Fruit fly (Drosophila melanogaster): ENCODE measurements around the gene Raf.

The Raf gene

DNA sequence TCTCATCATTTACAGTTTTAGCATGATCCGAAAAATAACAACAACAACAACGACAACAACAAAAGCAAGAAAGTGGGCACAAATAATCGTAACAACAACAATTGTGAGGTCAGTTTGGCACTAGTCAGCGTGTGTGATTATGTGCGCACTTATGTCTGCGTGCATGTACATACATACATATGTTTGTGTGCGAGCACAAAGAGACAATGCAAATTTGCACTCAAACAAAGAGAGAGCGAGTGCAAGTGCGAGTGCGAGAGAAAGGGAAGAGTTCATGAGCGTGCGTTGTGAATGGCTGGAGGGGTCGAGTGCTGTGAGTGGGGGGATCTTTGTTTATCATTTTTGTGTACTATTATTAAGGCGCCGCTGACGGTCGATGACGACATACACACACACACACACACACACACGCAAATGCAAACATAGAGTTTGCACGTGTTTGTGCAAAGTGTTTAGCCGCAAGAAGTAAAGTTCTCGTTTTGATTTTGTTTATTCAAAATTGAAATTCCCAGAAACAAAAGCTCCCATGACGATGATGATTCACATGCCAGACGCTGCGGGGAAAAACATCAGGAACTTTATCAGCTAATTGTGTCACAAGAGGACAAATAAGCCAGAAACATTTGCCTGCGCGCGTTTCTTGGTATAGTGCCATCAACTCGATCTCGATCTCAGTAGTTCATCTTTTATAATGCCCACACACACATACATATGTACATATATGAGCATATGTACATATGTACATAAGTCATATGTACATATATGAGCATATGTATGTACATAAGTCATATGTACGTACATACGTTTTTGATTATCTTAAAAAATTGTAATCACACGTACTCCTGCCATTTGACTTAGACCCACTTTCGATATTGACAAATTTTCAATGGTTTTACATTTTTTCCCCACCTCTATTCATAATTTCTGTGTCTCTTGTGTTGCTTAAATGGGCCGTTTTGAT lies 512 bp upstream of the Raf start:
- peak; percentile 47 for TF ChIP-seq CG14711 (tag; optimal IDR thresholded peaks at IDR 0.05)
- TF ChIP-seq CG7101 (tag; optimal IDR thresholded peaks at IDR 0.05), result peak; percentile 42
- TF ChIP-seq CG1620 (GFP tag; optimal IDR thresholded peaks at IDR 0.05), result no peak
- TF ChIP-seq tj (GFP tag; optimal IDR thresholded peaks at IDR 0.05), result peak; percentile 44
- no peak for TF ChIP-seq kay (GFP tag; ENCODE audit: borderline replicate concordance)
- TF ChIP-seq bab1 (GFP tag; optimal IDR thresholded peaks at IDR 0.05), result peak; percentile 50
- peak; percentile 20 for TF ChIP-seq cic (GFP tag; optimal IDR thresholded peaks at IDR 0.05)
- TF ChIP-seq pad (GFP tag; optimal IDR thresholded peaks at IDR 0.05), result peak; percentile 61
- peak; percentile 39 for TF ChIP-seq Mnt (GFP tag; optimal IDR thresholded peaks at IDR 0.05)

DNA sequence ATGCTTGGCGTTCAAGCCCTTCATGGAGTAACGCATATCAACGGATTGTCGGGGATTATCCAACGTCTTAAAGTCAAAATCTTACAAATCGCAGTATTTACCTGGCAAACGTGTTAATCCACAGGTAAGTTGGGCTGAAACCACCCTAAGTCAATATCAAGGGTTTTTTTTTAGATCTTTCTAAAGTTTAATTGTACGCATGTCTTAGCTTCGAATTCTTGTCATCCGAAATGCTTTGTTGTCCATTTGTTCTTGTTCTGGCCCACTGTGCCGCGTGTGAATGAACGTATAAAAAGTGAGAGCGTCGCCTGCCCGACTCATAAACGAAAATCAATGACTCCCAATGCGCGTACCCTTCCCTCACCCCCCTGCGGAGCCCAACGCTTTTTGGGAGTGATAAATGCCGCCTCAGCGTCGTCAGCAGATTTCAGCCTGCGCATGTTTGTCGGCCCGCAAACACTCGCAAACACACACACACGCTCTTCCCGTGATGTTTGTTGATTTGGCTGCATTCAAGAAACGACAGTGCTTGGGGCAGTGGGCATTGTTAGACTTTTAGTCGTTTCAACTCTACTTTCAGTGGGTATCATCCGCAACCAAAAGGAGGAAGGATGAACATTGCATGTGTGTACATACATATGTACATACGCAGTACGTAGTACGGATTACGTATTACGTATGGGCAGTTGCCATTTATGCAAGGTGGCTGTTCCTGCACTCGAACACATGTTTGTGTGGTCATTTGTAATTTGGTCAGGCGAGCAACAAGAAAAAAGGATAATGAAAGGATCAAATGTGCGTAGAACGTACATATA lies 1.2 kb downstream of the Raf start:
- TF ChIP-seq CG14711 (tag; optimal IDR thresholded peaks at IDR 0.05) (peak; percentile 76), bab1 (GFP tag; optimal IDR thresholded peaks at IDR 0.05) (peak; percentile 88), CG7045 (GFP tag; optimal IDR thresholded peaks at IDR 0.05) (peak; percentile 71), Clk (GFP tag; optimal IDR thresholded peaks at IDR 0.05) (peak; percentile 67), CG5204 (GFP tag; optimal IDR thresholded peaks at IDR 0.05) (peak; percentile 82), Hr96 (GFP tag; optimal IDR thresholded peaks at IDR 0.05) (peak; percentile 95), CG1620 (GFP tag; optimal IDR thresholded peaks at IDR 0.05) (peak; percentile 83), Crg-1 (GFP tag; optimal IDR thresholded peaks at IDR 0.05) (peak; percentile 69), toe (GFP tag; optimal IDR thresholded peaks at IDR 0.05) (peak; percentile 69), Mnt (GFP tag; optimal IDR thresholded peaks at IDR 0.05) (peak; percentile 73), kay (GFP tag; ENCODE audit: borderline replicate concordance) (no peak), ovo (GFP tag; optimal IDR thresholded peaks at IDR 0.05) (peak; percentile 58), CG7101 (tag; optimal IDR thresholded peaks at IDR 0.05) (peak; percentile 86), CG33017 (tag; optimal IDR thresholded peaks at IDR 0.05) (peak; percentile 69), cnc (optimal IDR thresholded peaks at IDR 0.05) (no peak), CG11617 (GFP tag; optimal IDR thresholded peaks at IDR 0.05) (peak; percentile 94), pad (GFP tag; optimal IDR thresholded peaks at IDR 0.05) (peak; percentile 74), tj (GFP tag; optimal IDR thresholded peaks at IDR 0.05) (peak; percentile 98), CG12768 (GFP tag; optimal IDR thresholded peaks at IDR 0.05) (peak; percentile 83), cic (GFP tag; optimal IDR thresholded peaks at IDR 0.05) (peak; percentile 57)

DNA sequence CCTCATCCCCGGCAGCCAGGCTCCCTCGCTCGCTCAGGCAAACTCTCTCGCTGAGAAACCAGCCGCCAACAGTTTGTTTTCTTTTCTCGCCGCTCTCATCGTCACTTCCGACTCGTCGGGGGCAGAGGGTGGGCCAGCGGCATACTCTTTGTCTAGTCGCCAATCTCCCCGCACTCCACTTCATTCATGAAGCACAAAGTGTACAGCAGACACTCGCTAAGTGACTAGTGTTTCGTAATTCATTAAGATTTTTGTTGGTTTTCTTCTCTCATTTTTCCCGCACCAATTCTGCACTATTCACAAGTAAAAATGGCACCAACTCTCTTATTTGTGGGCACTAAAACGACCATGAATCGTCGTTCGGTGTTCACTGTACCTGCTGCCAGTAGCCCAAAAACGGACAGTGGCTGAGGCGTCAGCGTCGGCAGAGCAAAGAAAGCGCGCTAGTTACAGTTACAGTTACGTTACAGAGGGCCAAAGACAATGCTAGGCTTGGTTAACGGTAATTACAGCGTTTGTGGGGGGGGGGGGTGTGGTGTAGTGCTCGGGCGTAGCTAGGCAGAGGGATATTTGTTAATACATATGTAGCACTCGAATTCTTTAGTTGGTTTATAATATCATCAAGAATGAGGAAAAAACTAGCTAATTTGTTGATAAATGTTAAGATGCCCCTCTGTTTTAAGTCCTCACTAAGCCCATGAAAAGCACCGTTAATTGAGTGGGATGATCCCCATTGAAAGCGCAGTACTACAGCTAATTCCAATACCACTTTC lies 2.3 kb downstream of the Raf start:
- TF ChIP-seq CG33017 (tag; optimal IDR thresholded peaks at IDR 0.05) (peak; percentile 60), cnc (optimal IDR thresholded peaks at IDR 0.05) (no peak), toe (GFP tag; optimal IDR thresholded peaks at IDR 0.05) (no peak), CG14711 (tag; optimal IDR thresholded peaks at IDR 0.05) (peak; percentile 83), CG5204 (GFP tag; optimal IDR thresholded peaks at IDR 0.05) (peak; percentile 31), bab1 (GFP tag; optimal IDR thresholded peaks at IDR 0.05) (peak; percentile 97), CG1620 (GFP tag; optimal IDR thresholded peaks at IDR 0.05) (peak; percentile 68), CG7101 (tag; optimal IDR thresholded peaks at IDR 0.05) (peak; percentile 89), Hr96 (GFP tag; optimal IDR thresholded peaks at IDR 0.05) (peak; percentile 80), CG7045 (GFP tag; optimal IDR thresholded peaks at IDR 0.05) (peak; percentile 29), CG12768 (GFP tag; optimal IDR thresholded peaks at IDR 0.05) (peak; percentile 53), kay (GFP tag; ENCODE audit: borderline replicate concordance) (no peak), cic (GFP tag; optimal IDR thresholded peaks at IDR 0.05) (peak; percentile 66), pad (GFP tag; optimal IDR thresholded peaks at IDR 0.05) (peak; percentile 98), ovo (GFP tag; optimal IDR thresholded peaks at IDR 0.05) (peak; percentile 97), Mnt (GFP tag; optimal IDR thresholded peaks at IDR 0.05) (peak; percentile 79), Crg-1 (GFP tag; optimal IDR thresholded peaks at IDR 0.05) (peak; percentile 90), CG11617 (GFP tag; optimal IDR thresholded peaks at IDR 0.05) (peak; percentile 71), Clk (GFP tag; optimal IDR thresholded peaks at IDR 0.05) (peak; percentile 27), tj (GFP tag; optimal IDR thresholded peaks at IDR 0.05) (peak; percentile 43)

DNA sequence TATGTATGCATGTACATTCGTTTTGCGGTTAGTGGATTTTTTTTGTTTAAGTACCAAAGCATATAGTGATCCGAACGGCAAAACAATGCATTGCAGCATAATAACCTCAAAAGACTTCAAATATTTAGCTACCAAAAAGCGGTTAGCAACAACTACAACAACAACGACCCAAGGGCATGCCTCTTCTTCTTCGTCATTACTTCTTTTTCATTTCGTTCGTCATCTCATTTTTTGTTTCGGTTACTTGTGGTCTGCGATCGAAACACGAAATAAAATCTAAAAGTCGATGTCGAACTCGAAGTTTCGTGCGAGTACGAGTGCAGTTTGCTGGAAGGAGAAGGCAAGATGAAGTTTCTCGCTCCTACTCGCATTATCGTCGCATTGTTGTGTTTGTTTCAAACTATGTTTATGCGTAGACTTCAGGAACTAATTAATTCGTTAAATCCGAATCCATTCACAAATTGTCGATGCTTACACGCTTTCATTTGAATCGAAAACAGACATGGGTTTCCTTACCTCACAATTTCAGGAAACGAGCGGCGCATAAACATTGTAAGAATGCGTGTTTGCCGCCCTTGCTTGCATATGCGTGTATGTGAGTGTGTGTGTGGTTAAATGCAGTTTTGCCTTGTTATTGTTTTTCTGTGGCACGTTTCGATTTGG lies 3.6 kb downstream of the Raf start:
- TF ChIP-seq CG7101 (tag; optimal IDR thresholded peaks at IDR 0.05), result peak; percentile 64
- no peak for TF ChIP-seq Hr96 (GFP tag; optimal IDR thresholded peaks at IDR 0.05)
- peak; percentile 18 for TF ChIP-seq Mnt (GFP tag; optimal IDR thresholded peaks at IDR 0.05)
- TF ChIP-seq pad (GFP tag; optimal IDR thresholded peaks at IDR 0.05), result peak; percentile 31
- TF ChIP-seq bab1 (GFP tag; optimal IDR thresholded peaks at IDR 0.05), result peak; percentile 85
- TF ChIP-seq CG14711 (tag; optimal IDR thresholded peaks at IDR 0.05), result peak; percentile 66
- no peak for TF ChIP-seq CG12768 (GFP tag; optimal IDR thresholded peaks at IDR 0.05)
- TF ChIP-seq cnc (optimal IDR thresholded peaks at IDR 0.05), result no peak
- TF ChIP-seq kay (GFP tag; ENCODE audit: borderline replicate concordance), result no peak
- TF ChIP-seq Clk (GFP tag; optimal IDR thresholded peaks at IDR 0.05), result no peak
- no peak for TF ChIP-seq Crg-1 (GFP tag; optimal IDR thresholded peaks at IDR 0.05)
